Worm (Caenorhabditis elegans): ENCODE results near the gene akt-2.

Gene akt-2

ce11 chrX:14113347-14113746 is 34.2 kb upstream of the akt-2 start, which contains the start of gene nhr-281:
TSS of gene nhr-281 (minus strand) at chrX:14113447.
- TF ChIP-seq tra-1 (GFP tag; IDR thresholded peaks at IDR 0.05) (no peak), nhr-237 (tag; optimal IDR thresholded peaks at IDR 0.05) (no peak), hif-1 (tag; optimal IDR thresholded peaks at IDR 0.05) (no peak), zfp-3 (GFP tag; conservative IDR thresholded peaks at IDR 0.05) (no peak), ctbp-1 (GFP tag; IDR thresholded peaks at IDR 0.05) (no peak), saeg-2 (GFP tag; IDR thresholded peaks at IDR 0.05) (no peak), dmd-6 (GFP tag; IDR thresholded peaks at IDR 0.05) (no peak), unc-130 (GFP tag; optimal IDR thresholded peaks at IDR 0.05) (no peak), aha-1 (tag) (no peak), lin-15B (tag; optimal IDR thresholded peaks at IDR 0.05) (no peak), fkh-10 (GFP tag; optimal IDR thresholded peaks at IDR 0.05) (no peak), hmg-1.1 (GFP tag; IDR thresholded peaks at IDR 0.05) (no peak), ZK337.2 (GFP tag; IDR thresholded peaks at IDR 0.05) (no peak), mep-1 (tag; optimal IDR thresholded peaks at IDR 0.05) (no peak), zip-11 (GFP tag; IDR thresholded peaks at IDR 0.05) (no peak), attf-4 (tag; optimal IDR thresholded peaks at IDR 0.05) (no peak), sdz-12 (GFP tag; optimal IDR thresholded peaks at IDR 0.05) (no peak), ztf-11 (tag; optimal IDR thresholded peaks at IDR 0.05) (no peak), ceh-82 (tag; optimal IDR thresholded peaks at IDR 0.05) (no peak)

ce11 chrX:14115480-14116161 is 31.9 kb upstream of the akt-2 start, which contains the start of gene F28H6.7:
TSS of gene F28H6.7 (plus strand) at chrX:14116111.
- TF ChIP-seq sdz-12 (GFP tag; optimal IDR thresholded peaks at IDR 0.05) (peak; percentile 43), lin-13 (GFP tag; optimal IDR thresholded peaks at IDR 0.05) (peak; percentile 26), mdl-1 (tag; optimal IDR thresholded peaks at IDR 0.05) (no peak), lin-39 (tag; optimal IDR thresholded peaks at IDR 0.05) (no peak), Y75B8A.6 (GFP tag; IDR thresholded peaks at IDR 0.05) (0 out of 2 replicates have a peak, but pooled peaks have one; percentile 11), ZK337.2 (GFP tag; IDR thresholded peaks at IDR 0.05) (peak; percentile 60), duxl-1 (tag; optimal IDR thresholded peaks at IDR 0.05; ENCODE audit: poor library complexity) (peak; percentile 27), ceh-32 (tag; optimal IDR thresholded peaks at IDR 0.05; ENCODE audit: poor library complexity) (no peak), lin-15B (tag; optimal IDR thresholded peaks at IDR 0.05) (no peak), F37D6.2 (tag; optimal IDR thresholded peaks at IDR 0.05) (peak; percentile 18), rbr-2 (tag; optimal IDR thresholded peaks at IDR 0.05) (peak; percentile 61), zfp-2 (tag; optimal IDR thresholded peaks at IDR 0.05) (peak; percentile 9), lsy-2 (tag; optimal IDR thresholded peaks at IDR 0.05) (no peak), jun-1 (tag; optimal IDR thresholded peaks at IDR 0.05) (no peak), gei-8 (GFP tag; optimal IDR thresholded peaks at IDR 0.05) (peak; percentile 30), T20F7.1 (GFP tag; optimal IDR thresholded peaks at IDR 0.05) (peak; percentile 18), Y105C5A.15 (GFP tag; IDR thresholded peaks at IDR 0.05) (peak; percentile 70; the same call in 1 of the 2 replicates), nhr-77 (tag; optimal IDR thresholded peaks at IDR 0.05) (peak; percentile 33), nhr-48 (tag; optimal IDR thresholded peaks at IDR 0.05) (no peak), zip-11 (GFP tag; IDR thresholded peaks at IDR 0.05) (no peak; the same call in 1 of the 2 replicates), hlh-11 (tag; optimal IDR thresholded peaks at IDR 0.05) (no peak), F26F4.8 (GFP tag; conservative IDR thresholded peaks at IDR 0.05) (0 out of 2 replicates have a peak, but pooled peaks have one; percentile 55), F49E8.2 (tag; optimal IDR thresholded peaks at IDR 0.05; ENCODE audit: borderline replicate concordance) (no peak), daf-19 (GFP tag; conservative IDR thresholded peaks at IDR 0.05) (no peak), Y5F2A.4 (GFP tag; optimal IDR thresholded peaks at IDR 0.05) (peak; percentile 52), madf-5 (GFP tag; IDR thresholded peaks at IDR 0.05) (peak in 1 of 2 experiments; percentile 30; a peak in 1 of 4 replicates), unc-39 (tag; optimal IDR thresholded peaks at IDR 0.05) (no peak), hmg-1.1 (GFP tag; IDR thresholded peaks at IDR 0.05) (peak; percentile 82), zag-1 (tag; optimal IDR thresholded peaks at IDR 0.05) (no peak), lim-7 (GFP tag; IDR thresholded peaks at IDR 0.05) (peak; percentile 84), nhr-10 (tag; optimal IDR thresholded peaks at IDR 0.05) (no peak), snpc-1.2 (GFP tag; IDR thresholded peaks at IDR 0.05) (peak; percentile 76), fkh-10 (GFP tag; optimal IDR thresholded peaks at IDR 0.05) (no peak), hif-1 (tag; optimal IDR thresholded peaks at IDR 0.05) (no peak), tra-1 (GFP tag; IDR thresholded peaks at IDR 0.05) (peak; percentile 59; the same call in 1 of the 2 replicates), set-16 (GFP tag; IDR thresholded peaks at IDR 0.05) (no peak; the same call in 1 of the 2 replicates), saeg-2 (GFP tag; IDR thresholded peaks at IDR 0.05) (0 out of 2 replicates have a peak, but pooled peaks have one; percentile 16)
